Worm (Caenorhabditis elegans) whole organism, L2 larva: ENCODE measurements around the gene T02H6.8.

Experiments used
- C34F6.9 ChIP-seq: fragments of 150-350 bp; optimal IDR thresholded peaks from 2 replicates; lab custom pipeline; 2014; ENCODE audit warnings: missing biosample characterization, missing genetic modification characterization
- F13H6.1 ChIP-seq: sonication (generic microtip); optimal IDR thresholded peaks from 2 replicates; lab custom pipeline; 2016; ENCODE audit warnings: missing genetic modification characterization, missing compliant biosample characterization
- R02D3.7 ChIP-seq: fragments of 150-350 bp; optimal IDR thresholded peaks from 2 replicates; lab custom pipeline; 2014; ENCODE audit warnings: missing biosample characterization, missing genetic modification characterization
- Y55F3AM.14 ChIP-seq: fragments of 200-800 bp; sonication (Bioruptor generic); optimal IDR thresholded peaks from 2 replicates; lab custom pipeline; 2018; ENCODE audit warnings: mild to moderate bottlenecking, missing genetic modification characterization, missing compliant biosample characterization
- ZK546.5 ChIP-seq: sonication (generic microtip); optimal IDR thresholded peaks from 2 replicates; lab custom pipeline; 2017; ENCODE audit warnings: missing biosample characterization, missing genetic modification characterization
- alr-1 ChIP-seq: fragments of 150-350 bp; optimal IDR thresholded peaks from 2 replicates; lab custom pipeline; 2014; ENCODE audit warnings: missing biosample characterization, missing genetic modification characterization
- aly-2 ChIP-seq: fragments of 150-350 bp; optimal IDR thresholded peaks from 2 replicates; lab custom pipeline; 2014; ENCODE audit warnings: missing biosample characterization, missing genetic modification characterization
- ama-1 ChIP-seq: fragments of 150-350 bp; optimal IDR thresholded peaks from 2 replicates; lab custom pipeline; 2018; ENCODE audit warnings: inconsistent platforms
- blmp-1 ChIP-seq: sonication (generic microtip); optimal IDR thresholded peaks from 2 replicates; lab custom pipeline; 2017; ENCODE audit warnings: missing genetic modification characterization, mild to moderate bottlenecking, missing compliant biosample characterization, antibody characterized with exemption, moderate library complexity; ENCODE audit not compliant: insufficient read depth
- ceh-16 ChIP-seq: fragments of 150-350 bp; optimal IDR thresholded peaks from 2 replicates; lab custom pipeline; 2014; ENCODE audit warnings: missing biosample characterization, missing genetic modification characterization
- ceh-82 ChIP-seq: fragments of 150-350 bp; optimal IDR thresholded peaks from 2 replicates; lab custom pipeline; 2014; ENCODE audit warnings: missing biosample characterization, missing genetic modification characterization
- crh-2 ChIP-seq: sonication (generic microtip); optimal IDR thresholded peaks from 2 replicates; lab custom pipeline; 2017; ENCODE audit warnings: missing biosample characterization, missing genetic modification characterization
- dmd-4 ChIP-seq: sonication (generic microtip); optimal IDR thresholded peaks from 2 replicates; lab custom pipeline; 2017; ENCODE audit warnings: missing biosample characterization, missing genetic modification characterization
- egl-27 ChIP-seq: sonication (generic microtip); optimal IDR thresholded peaks from 3 replicates; lab custom pipeline; 2017; ENCODE audit warnings: missing biosample characterization, missing genetic modification reagents, missing genetic modification characterization
- elt-3 ChIP-seq: sonication (generic microtip); optimal IDR thresholded peaks from 2 replicates; lab custom pipeline; 2017; ENCODE audit warnings: missing biosample characterization, missing genetic modification characterization
- gmeb-1 ChIP-seq: fragments of 150-350 bp; optimal IDR thresholded peaks from 2 replicates; lab custom pipeline; 2014; ENCODE audit warnings: missing biosample characterization, missing genetic modification characterization
- lin-11 ChIP-seq: fragments of 150-350 bp; sonication (generic microtip); optimal IDR thresholded peaks from 2 replicates; lab custom pipeline; 2014; ENCODE audit warnings: missing biosample characterization, missing genetic modification characterization, inconsistent platforms, mixed read lengths
- lin-13 ChIP-seq: fragments of 150-350 bp; optimal IDR thresholded peaks from 2 replicates; lab custom pipeline; 2014; ENCODE audit warnings: missing biosample characterization, missing genetic modification reagents, missing genetic modification characterization
- lin-39 ChIP-seq: fragments of 150-350 bp; optimal IDR thresholded peaks from 2 replicates; lab custom pipeline; 2014; ENCODE audit warnings: missing biosample characterization, missing genetic modification reagents, missing genetic modification characterization
- lsy-2 ChIP-seq, 2 experiments: fragments of 150-350 bp in 1 of 2; sonication (generic microtip) in 1 of 2; optimal IDR thresholded peaks; 2 replicates each; lab custom pipeline; 2014 to 2017; ENCODE audit warnings: missing biosample characterization in 2 of 2, missing genetic modification characterization in 2 of 2
- mab-5 ChIP-seq: fragments of 150-350 bp; optimal IDR thresholded peaks from 2 replicates; lab custom pipeline; 2014; ENCODE audit warnings: missing biosample characterization, missing genetic modification characterization
- mbf-1 ChIP-seq: sonication (generic microtip); optimal IDR thresholded peaks from 2 replicates; lab custom pipeline; 2017; ENCODE audit warnings: missing biosample characterization, missing genetic modification characterization
- mdl-1 ChIP-seq, 2 experiments: fragments of 150-350 bp in 1 of 2; sonication (generic microtip) in 1 of 2; optimal IDR thresholded peaks; 2 replicates each; lab custom pipeline; 2017; ENCODE audit warnings: missing biosample characterization in 2 of 2, missing genetic modification characterization in 2 of 2
- nhr-10 ChIP-seq: sonication (generic microtip); optimal IDR thresholded peaks from 2 replicates; lab custom pipeline; 2017; ENCODE audit warnings: missing biosample characterization, missing genetic modification characterization
- nhr-11 ChIP-seq: fragments of 150-350 bp; optimal IDR thresholded peaks from 2 replicates; lab custom pipeline; 2014; ENCODE audit warnings: missing biosample characterization, missing genetic modification characterization
- nhr-12 ChIP-seq: fragments of 150-350 bp; optimal IDR thresholded peaks from 2 replicates; lab custom pipeline; 2014; ENCODE audit warnings: missing biosample characterization, missing genetic modification characterization
- nhr-129 ChIP-seq: fragments of 150-350 bp; optimal IDR thresholded peaks from 2 replicates; lab custom pipeline; 2014; ENCODE audit warnings: missing biosample characterization, missing genetic modification characterization
- nhr-23 ChIP-seq: fragments of 150-350 bp; optimal IDR thresholded peaks from 2 replicates; lab custom pipeline; 2014; ENCODE audit warnings: missing biosample characterization, missing genetic modification reagents, missing genetic modification characterization
- nhr-237 ChIP-seq: fragments of 150-350 bp; optimal IDR thresholded peaks from 2 replicates; lab custom pipeline; 2014; ENCODE audit warnings: missing biosample characterization, missing genetic modification characterization
- nhr-25 ChIP-seq: fragments of 150-350 bp; sonication (generic microtip); optimal IDR thresholded peaks from 3 replicates; lab custom pipeline; 2014; ENCODE audit warnings: missing biosample characterization, missing genetic modification characterization
- nhr-6 ChIP-seq: fragments of 150-350 bp; optimal IDR thresholded peaks from 2 replicates; lab custom pipeline; 2014; ENCODE audit warnings: missing biosample characterization, missing genetic modification characterization
- nhr-77 ChIP-seq: fragments of 150-350 bp; optimal IDR thresholded peaks from 2 replicates; lab custom pipeline; 2014; ENCODE audit warnings: missing biosample characterization, missing genetic modification characterization
- sem-4 ChIP-seq: fragments of 150-350 bp; optimal IDR thresholded peaks from 2 replicates; lab custom pipeline; 2014; ENCODE audit warnings: missing biosample characterization, missing genetic modification reagents, missing genetic modification characterization
- skn-1 ChIP-seq: sonication (generic microtip); optimal IDR thresholded peaks from 2 replicates; lab custom pipeline; 2017; ENCODE audit warnings: missing biosample characterization, missing genetic modification characterization
- unc-55 ChIP-seq: fragments of 150-350 bp; sonication (generic microtip); optimal IDR thresholded peaks from 3 replicates; lab custom pipeline; 2014; ENCODE audit warnings: missing biosample characterization, missing genetic modification reagents, missing genetic modification characterization
- unc-62 ChIP-seq: fragments of 150-350 bp; optimal IDR thresholded peaks from 2 replicates; lab custom pipeline; 2014; ENCODE audit warnings: missing biosample characterization, missing genetic modification reagents, missing genetic modification characterization
- zag-1 ChIP-seq: fragments of 150-350 bp; optimal IDR thresholded peaks from 2 replicates; lab custom pipeline; 2014; ENCODE audit warnings: missing biosample characterization, missing genetic modification characterization
- ztf-1 ChIP-seq: fragments of 200-800 bp; sonication (Bioruptor generic); conservative IDR thresholded peaks from 2 replicates; pipeline ENCODE4 v1.3.6; 2022; ENCODE audit warnings: missing genetic modification characterization, missing compliant biosample characterization
- ztf-11 ChIP-seq: sonication (generic microtip); optimal IDR thresholded peaks from 2 replicates; lab custom pipeline; 2017; ENCODE audit warnings: missing biosample characterization, missing genetic modification characterization
- ztf-4 ChIP-seq: fragments of 150-350 bp; optimal IDR thresholded peaks from 2 replicates; lab custom pipeline; 2014; ENCODE audit warnings: missing biosample characterization, missing genetic modification characterization

Gene T02H6.8

ce11 chrII:682326-682725 is 1.7 kb downstream of the T02H6.8 start, which contains the start of gene T02H6.7:
Gene T02H6.7 (plus strand): TSS chrII:682626.
- no peak for TF ChIP-seq F13H6.1
- no peak for TF ChIP-seq dmd-4 (tag; lab: Kevin White, UChicago)
- TF ChIP-seq elt-3 (tag; lab: Kevin White, UChicago): no peak
- TF ChIP-seq sem-4 (tag; lab: Kevin White, UChicago): no peak
- no peak for TF ChIP-seq nhr-237 (tag; lab: Kevin White, UChicago)
- TF ChIP-seq lin-39 (tag; lab: Kevin White, UChicago): no peak

- no peak for TF ChIP-seq dmd-4 (tag; lab: Kevin White, UChicago)
- TF ChIP-seq lsy-2 (tag; optimal IDR thresholded peaks at IDR 0.05; lab: Kevin White, UChicago): no peak
- no peak for TF ChIP-seq gmeb-1 (tag; lab: Kevin White, UChicago)
- no peak for TF ChIP-seq unc-62 (GFP tag; lab: Kevin White, UChicago)
- no peak for TF ChIP-seq crh-2 (tag; lab: Kevin White, UChicago)
- TF ChIP-seq lin-11 (tag; lab: Kevin White, UChicago): no peak
- no peak for TF ChIP-seq R02D3.7 (tag; lab: Kevin White, UChicago)
- no peak for TF ChIP-seq ztf-4 (tag; lab: Kevin White, UChicago)
- TF ChIP-seq nhr-12 (tag; lab: Kevin White, UChicago): no peak
- TF ChIP-seq nhr-11 (tag; lab: Kevin White, UChicago): no peak
- no peak for TF ChIP-seq elt-3 (tag; lab: Kevin White, UChicago)
Measured at ce11 chrII:683467-683866, 2.8 kb downstream of the T02H6.8 start, which contains the start of gene T02H6.6. Gene T02H6.6 (plus strand): TSS chrII:683767.

DNA sequence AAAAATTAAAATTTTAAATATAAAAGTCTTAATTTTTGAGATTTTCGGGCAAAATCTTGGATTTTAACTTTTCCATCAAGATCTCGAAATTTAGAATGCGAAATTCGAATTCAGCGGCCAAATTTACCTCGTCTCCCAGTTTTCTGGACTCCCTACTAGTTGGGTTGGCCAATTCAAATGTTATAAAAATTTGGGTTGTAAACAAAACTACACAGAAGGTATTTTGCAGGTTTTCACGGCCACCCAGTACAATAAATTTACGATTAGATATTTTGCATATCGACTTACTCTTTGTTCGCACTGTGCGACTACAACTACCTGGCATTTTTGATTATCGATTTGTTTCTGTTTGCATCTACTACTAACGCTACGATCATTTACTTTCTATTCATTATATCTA is 4.2 kb downstream of the T02H6.8 start, which contains the start of gene T02H6.5:
TSS of gene T02H6.5 (plus strand) at position 301 of the 400 bp plus-strand sequence.
- TF ChIP-seq aly-2 (no peak), ztf-11 (tag; lab: Kevin White, UChicago) (no peak), ceh-16 (tag; lab: Kevin White, UChicago) (no peak), elt-3 (tag; lab: Kevin White, UChicago) (no peak), nhr-6 (tag; lab: Kevin White, UChicago) (no peak), nhr-23 (tag; lab: Kevin White, UChicago) (no peak), lsy-2 (tag; optimal IDR thresholded peaks at IDR 0.05; lab: Kevin White, UChicago) (no peak), nhr-237 (tag; lab: Kevin White, UChicago) (no peak), alr-1 (tag; lab: Kevin White, UChicago) (no peak), nhr-129 (tag; lab: Kevin White, UChicago) (no peak), lin-39 (tag; lab: Kevin White, UChicago) (no peak), ceh-82 (no peak)

DNA sequence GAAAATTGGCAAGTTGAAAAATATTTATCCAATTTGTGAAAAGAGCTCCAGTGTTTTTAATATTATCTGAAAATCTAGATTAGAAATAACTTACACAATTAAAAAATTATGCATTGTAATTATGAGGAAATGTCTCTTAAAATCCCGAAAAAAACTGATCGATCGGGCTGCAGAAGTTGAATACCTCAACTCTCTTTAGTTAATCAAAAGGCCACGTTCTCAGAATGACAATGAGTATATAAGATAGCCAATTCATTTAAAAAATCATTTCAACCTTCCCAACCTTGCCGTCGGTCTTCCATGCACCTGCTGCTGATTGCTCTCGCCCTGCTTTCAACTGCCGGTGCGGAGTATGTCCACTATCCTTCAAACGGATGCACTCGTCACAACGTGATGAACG is 9.1 kb downstream of the T02H6.8 start, which contains the start of gene T02H6.4:
TSS of gene T02H6.4 (plus strand) at position 301 of the 400 bp plus-strand sequence.
- TF ChIP-seq mdl-1 (tag; optimal IDR thresholded peaks at IDR 0.05; lab: Kevin White, UChicago): no peak
- no peak for TF ChIP-seq egl-27 (tag; lab: Kevin White, UChicago)
- TF ChIP-seq nhr-6 (tag; lab: Kevin White, UChicago): no peak
- no peak for TF ChIP-seq elt-3 (tag; lab: Kevin White, UChicago)
- TF ChIP-seq unc-55 (GFP tag; lab: Kevin White, UChicago): no peak
- TF ChIP-seq alr-1 (tag; lab: Kevin White, UChicago): no peak
- TF ChIP-seq ZK546.5 (tag; lab: Kevin White, UChicago): no peak
- TF ChIP-seq Y55F3AM.14 (GFP tag; lab: Kevin White, UChicago): no peak
- no peak for TF ChIP-seq nhr-25
- TF ChIP-seq mbf-1: no peak
- TF ChIP-seq ceh-16 (tag; lab: Kevin White, UChicago): no peak
- no peak for TF ChIP-seq ama-1
- TF ChIP-seq C34F6.9 (tag; lab: Kevin White, UChicago): no peak
- no peak for TF ChIP-seq nhr-10 (tag; lab: Kevin White, UChicago)
- no peak for TF ChIP-seq sem-4 (tag; lab: Kevin White, UChicago)
- TF ChIP-seq lin-13 (GFP tag; lab: Kevin White, UChicago): no peak
- no peak for TF ChIP-seq zag-1

DNA sequence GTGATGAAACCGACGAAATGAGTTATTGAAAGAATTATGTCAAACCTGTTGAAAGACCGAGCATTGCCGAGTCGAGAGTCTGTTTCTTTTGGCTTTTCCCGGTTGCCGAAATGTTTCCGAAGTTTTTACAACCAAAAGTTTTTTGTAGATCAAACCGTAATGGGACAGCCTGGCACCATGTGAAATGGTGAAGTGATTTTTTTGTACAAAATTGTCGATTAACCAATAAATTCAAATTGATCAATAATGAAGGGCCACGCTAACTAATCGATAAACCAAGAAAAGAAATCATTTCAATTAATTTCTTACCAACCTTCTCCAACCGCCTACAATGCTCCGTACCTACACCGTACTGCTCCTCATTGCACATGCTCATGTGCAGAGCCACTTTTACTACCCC is 10.9 kb downstream of the T02H6.8 start, which contains the start of gene T02H6.3:
TSS of gene T02H6.3 (plus strand) at position 301 of the 400 bp plus-strand sequence.
- TF ChIP-seq skn-1 (tag; lab: Kevin White, UChicago): no peak
- no peak for TF ChIP-seq ztf-1 (GFP tag; lab: Robert Waterston, UW)
- TF ChIP-seq egl-27 (tag; lab: Kevin White, UChicago): no peak
- TF ChIP-seq nhr-77 (tag; lab: Kevin White, UChicago): no peak
- TF ChIP-seq ZK546.5 (tag; lab: Kevin White, UChicago): no peak
- TF ChIP-seq unc-55 (GFP tag; lab: Kevin White, UChicago): no peak
- TF ChIP-seq blmp-1: no peak
- TF ChIP-seq elt-3 (tag; lab: Kevin White, UChicago): no peak
- no peak for TF ChIP-seq zag-1
- no peak for TF ChIP-seq alr-1 (tag; lab: Kevin White, UChicago)
- no peak for TF ChIP-seq F13H6.1
- no peak for TF ChIP-seq nhr-25
- TF ChIP-seq ceh-16 (tag; lab: Kevin White, UChicago): no peak
- TF ChIP-seq dmd-4 (tag; lab: Kevin White, UChicago): no peak
- no peak for TF ChIP-seq mab-5 (tag; lab: Kevin White, UChicago)
- TF ChIP-seq aly-2: no peak
- no peak for TF ChIP-seq nhr-10 (tag; lab: Kevin White, UChicago)
- no peak for TF ChIP-seq unc-62 (GFP tag; lab: Kevin White, UChicago)
- no peak for TF ChIP-seq nhr-11 (tag; lab: Kevin White, UChicago)
- TF ChIP-seq, all 48 proteins: peak for 0
